Worm (Caenorhabditis elegans): Measurements from ENCODE around the gene lad-2.
A peak's percentile ranks its signal among the peaks of the same experiment; 100 is the strongest.

ce11 chrIV:2994883-2995282 lies 16.6 kb upstream of the lad-2 start:
- peak; percentile 31 for TF ChIP-seq lin-14 (GFP tag; optimal IDR thresholded peaks at IDR 0.05)
- no peak for TF ChIP-seq tbx-2 (tag; optimal IDR thresholded peaks at IDR 0.05)
- no peak for TF ChIP-seq unc-130 (tag; optimal IDR thresholded peaks at IDR 0.05)
- TF ChIP-seq efl-3 (GFP tag; optimal IDR thresholded peaks at IDR 0.05): no peak
- TF ChIP-seq nhr-47 (tag; optimal IDR thresholded peaks at IDR 0.05): peak; percentile 2
- no peak for TF ChIP-seq nhr-12 (tag; optimal IDR thresholded peaks at IDR 0.05)
- TF ChIP-seq nhr-90 (tag; optimal IDR thresholded peaks at IDR 0.05; ENCODE audit: poor library complexity): no peak
- TF ChIP-seq zag-1 (tag; optimal IDR thresholded peaks at IDR 0.05): no peak

All from whole organism, L1 larva.